Fruit fly (Drosophila melanogaster): Measurements from ENCODE around the gene Atg16.

Atg16 gene

DNA sequence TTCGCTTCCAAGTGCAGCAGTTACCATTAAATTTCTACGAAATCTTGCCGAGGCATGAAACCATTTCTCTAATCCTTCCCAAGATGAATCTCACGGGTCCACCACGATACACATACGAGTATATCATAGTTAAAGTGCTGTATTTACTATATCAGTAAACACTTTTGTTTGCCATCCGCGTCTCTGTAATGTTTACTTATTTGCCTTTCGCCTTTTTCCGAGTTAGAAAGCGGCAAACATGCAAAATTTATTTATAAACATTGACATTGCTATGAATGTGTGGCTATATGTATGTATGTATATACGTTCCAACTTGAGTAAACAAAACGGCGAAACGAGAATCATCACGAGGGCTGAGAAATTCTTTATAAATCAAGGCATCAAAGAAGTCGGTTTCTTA, 4.0 kb downstream of the Atg16 start (continued):
- TF ChIP-seq ERR (GFP tag; optimal IDR thresholded peaks at IDR 0.05) (no peak), ash1 (GFP tag; optimal IDR thresholded peaks at IDR 0.05) (no peak), mirr (GFP tag; optimal IDR thresholded peaks at IDR 0.05) (no peak), CG7271 (tag; optimal IDR thresholded peaks at IDR 0.05) (peak; percentile 85), CG15696 (tag; optimal IDR thresholded peaks at IDR 0.05) (peak; percentile 95), CG6765 (GFP tag; optimal IDR thresholded peaks at IDR 0.05) (peak; percentile 1), H15 (GFP tag; IDR thresholded peaks at IDR 0.05) (no peak), Kr (GFP tag; optimal IDR thresholded peaks at IDR 0.05) (peak; percentile 88), CG17829 (tag; optimal IDR thresholded peaks at IDR 0.05) (peak; percentile 30), CG4424 (GFP tag; optimal IDR thresholded peaks at IDR 0.05) (peak; percentile 15), tap (tag; optimal IDR thresholded peaks at IDR 0.05) (peak; percentile 59), CG17568 (GFP tag; optimal IDR thresholded peaks at IDR 0.05) (no peak), CG6254 (GFP tag; optimal IDR thresholded peaks at IDR 0.05) (peak; percentile 66), CG12071 (GFP tag; optimal IDR thresholded peaks at IDR 0.05) (peak; percentile 62), PHDP (tag; optimal IDR thresholded peaks at IDR 0.05) (no peak), oc (tag; optimal IDR thresholded peaks at IDR 0.05) (no peak), zen (tag; optimal IDR thresholded peaks at IDR 0.05) (peak; percentile 81), grn (GFP tag; optimal IDR thresholded peaks at IDR 0.05) (no peak), Jarid2 (GFP tag; optimal IDR thresholded peaks at IDR 0.05) (peak; percentile 15), bab2 (GFP tag; optimal IDR thresholded peaks at IDR 0.05) (peak; percentile 9), MTF-1 (GFP tag; optimal IDR thresholded peaks at IDR 0.05; ENCODE audit: borderline replicate concordance) (peak; percentile 85), lab (GFP tag; optimal IDR thresholded peaks at IDR 0.05) (peak; percentile 62), CG15479 (GFP tag; optimal IDR thresholded peaks at IDR 0.05) (peak; percentile 55), Awh (GFP tag; IDR thresholded peaks at IDR 0.05) (no peak), CG2875 (GFP tag; optimal IDR thresholded peaks at IDR 0.05) (no peak), Bgb (GFP tag; IDR thresholded peaks at IDR 0.05; ENCODE audit: partially characterized antibody) (no peak), abd-A (tag; optimal IDR thresholded peaks at IDR 0.05) (no peak), dpn (GFP tag; optimal IDR thresholded peaks at IDR 0.05) (no peak), CG10979 (tag; optimal IDR thresholded peaks at IDR 0.05) (peak; percentile 54), mld (GFP tag; IDR thresholded peaks at IDR 0.05; ENCODE audit: partially characterized antibody) (no peak), CG31365 (tag; optimal IDR thresholded peaks at IDR 0.05) (peak; percentile 62), crol (GFP tag; IDR thresholded peaks at IDR 0.05) (no peak), wek (GFP tag; optimal IDR thresholded peaks at IDR 0.05) (peak; percentile 45)

DNA sequence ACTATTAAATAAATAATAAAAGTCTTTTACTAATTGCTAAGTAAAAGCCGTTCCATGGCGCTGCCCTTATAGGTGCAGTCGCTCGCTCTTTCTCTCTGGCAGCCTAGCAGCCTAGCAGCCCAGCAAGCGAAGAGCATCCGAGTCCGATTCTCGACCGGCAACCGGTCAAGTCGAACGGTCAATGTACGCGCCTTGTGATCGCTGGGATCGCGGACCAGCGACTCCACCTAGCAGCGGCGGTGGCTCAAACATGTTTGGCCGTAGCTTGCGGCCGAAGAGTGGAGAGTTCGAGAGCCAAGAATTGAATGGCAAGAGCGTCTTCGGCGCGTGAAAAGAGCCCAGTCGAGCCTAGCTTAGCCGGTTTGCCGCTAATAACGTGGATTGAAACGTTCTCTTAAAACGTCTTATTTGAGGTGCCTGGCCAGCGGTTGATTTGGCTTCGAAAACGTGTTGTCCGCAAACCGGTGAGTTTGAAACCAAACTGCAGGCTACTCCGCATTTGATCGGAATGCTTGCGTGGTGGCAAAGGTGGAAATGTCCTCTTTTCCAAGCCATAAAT, 5.6 kb downstream of the Atg16 start:
- TF ChIP-seq chinmo (GFP tag; IDR thresholded peaks at IDR 0.05; ENCODE audit: partially characterized antibody) (0 out of 4 replicates have a peak, but pooled peaks have one; percentile 28), Blimp-1 (GFP tag; optimal IDR thresholded peaks at IDR 0.05) (peak; percentile 20), CG3163 (GFP tag; optimal IDR thresholded peaks at IDR 0.05) (peak; percentile 72), crol (GFP tag; IDR thresholded peaks at IDR 0.05) (no peak), pros (GFP tag; optimal IDR thresholded peaks at IDR 0.05) (peak; percentile 79), Trl (optimal IDR thresholded peaks at IDR 0.05) (peak; percentile 23 to 47), Trl (GFP tag; optimal IDR thresholded peaks at IDR 0.05) (no peak), az2 (GFP tag; optimal IDR thresholded peaks at IDR 0.05) (no peak), prd (optimal IDR thresholded peaks at IDR 0.05) (no peak), prd (GFP tag; IDR thresholded peaks at IDR 0.05) (no peak), CG5180 (GFP tag; optimal IDR thresholded peaks at IDR 0.05) (peak; percentile 97), GATAe (GFP tag; conservative IDR thresholded peaks at IDR 0.05) (no peak), Usf (GFP tag; optimal IDR thresholded peaks at IDR 0.05) (no peak), HmgD (GFP tag; optimal IDR thresholded peaks at IDR 0.05) (no peak), E2f1 (GFP tag; IDR thresholded peaks at IDR 0.05) (no peak), CG2120 (GFP tag; optimal IDR thresholded peaks at IDR 0.05) (no peak), slbo (GFP tag; IDR thresholded peaks at IDR 0.05) (no peak), nom (GFP tag; optimal IDR thresholded peaks at IDR 0.05) (peak; percentile 12), CG17568 (GFP tag; optimal IDR thresholded peaks at IDR 0.05) (no peak)

Data from whole organism, embryonic.